Worm (Caenorhabditis elegans) whole organism, L3 larva: Measurements from ENCODE around the gene fut-6.

Experiments used
- R02D3.7 ChIP-seq: fragments of 150-350 bp; optimal IDR thresholded peaks from 2 replicates; lab custom pipeline; 2014; ENCODE audit warnings: missing biosample characterization, missing genetic modification characterization
- ZK546.5 ChIP-seq: sonication (generic microtip); optimal IDR thresholded peaks from 2 replicates; lab custom pipeline; 2017; ENCODE audit warnings: missing biosample characterization, missing genetic modification characterization
- aly-2 ChIP-seq: fragments of 150-350 bp; optimal IDR thresholded peaks from 2 replicates; lab custom pipeline; 2014; ENCODE audit warnings: missing biosample characterization, missing genetic modification characterization
- ama-1 ChIP-seq: fragments of 150-350 bp; optimal IDR thresholded peaks from 2 replicates; lab custom pipeline; 2018
- ceh-16 ChIP-seq: sonication (generic microtip); optimal IDR thresholded peaks from 2 replicates; lab custom pipeline; 2017; ENCODE audit warnings: missing biosample characterization, missing genetic modification characterization
- ceh-28 ChIP-seq: fragments of 150-350 bp; optimal IDR thresholded peaks from 2 replicates; lab custom pipeline; 2014; ENCODE audit warnings: missing biosample characterization, missing genetic modification reagents, missing genetic modification characterization
- ceh-82 ChIP-seq: fragments of 150-350 bp; optimal IDR thresholded peaks from 2 replicates; lab custom pipeline; 2014; ENCODE audit warnings: missing biosample characterization, missing genetic modification characterization
- egl-27 ChIP-seq: sonication (generic microtip); optimal IDR thresholded peaks from 4 replicates; lab custom pipeline; 2017; ENCODE audit warnings: missing biosample characterization, missing genetic modification reagents, missing genetic modification characterization
- egl-5 ChIP-seq: fragments of 150-350 bp; optimal IDR thresholded peaks from 2 replicates; lab custom pipeline; 2017; ENCODE audit warnings: missing biosample characterization, missing genetic modification reagents, missing genetic modification characterization, inconsistent platforms
- elt-2 ChIP-seq: sonication (generic microtip); optimal IDR thresholded peaks from 2 replicates; lab custom pipeline; 2016; ENCODE audit warnings: missing genetic modification reagents, mild to moderate bottlenecking, missing genetic modification characterization, missing compliant biosample characterization
- eor-1 ChIP-seq, 2 experiments: fragments of 150-350 bp; optimal IDR thresholded peaks; 2 replicates each; lab custom pipeline; 2014 to 2018; ENCODE audit warnings: missing biosample characterization in 2 of 2, missing genetic modification characterization in 2 of 2
- fkh-10 ChIP-seq: sonication (generic microtip); optimal IDR thresholded peaks from 2 replicates; lab custom pipeline; 2017; ENCODE audit warnings: missing biosample characterization, missing genetic modification reagents, missing genetic modification characterization
- fkh-2 ChIP-seq: fragments of 150-350 bp; optimal IDR thresholded peaks from 2 replicates; lab custom pipeline; 2014; ENCODE audit warnings: missing biosample characterization, missing genetic modification reagents, missing genetic modification characterization
- fos-1 ChIP-seq: fragments of 150-350 bp; optimal IDR thresholded peaks from 2 replicates; lab custom pipeline; 2014; ENCODE audit warnings: missing biosample characterization, missing genetic modification characterization
- hmg-11 ChIP-seq: sonication (generic microtip); optimal IDR thresholded peaks from 2 replicates; lab custom pipeline; 2016; ENCODE audit warnings: missing genetic modification characterization, missing compliant biosample characterization
- jun-1 ChIP-seq: fragments of 150-350 bp; optimal IDR thresholded peaks from 2 replicates; lab custom pipeline; 2014; ENCODE audit warnings: missing biosample characterization, missing genetic modification reagents, missing genetic modification characterization
- lin-15B ChIP-seq: fragments of 150-350 bp; optimal IDR thresholded peaks from 2 replicates; lab custom pipeline; 2014; ENCODE audit warnings: missing biosample characterization, missing genetic modification characterization
- lin-39 ChIP-seq: fragments of 150-350 bp; optimal IDR thresholded peaks from 2 replicates; lab custom pipeline; 2018; ENCODE audit warnings: missing biosample characterization, missing genetic modification reagents, missing genetic modification characterization
- lsy-12 ChIP-seq: sonication (generic microtip); optimal IDR thresholded peaks from 2 replicates; lab custom pipeline; 2016; ENCODE audit warnings: mild to moderate bottlenecking, missing genetic modification characterization, missing compliant biosample characterization
- mdl-1 ChIP-seq: fragments of 150-350 bp; optimal IDR thresholded peaks from 2 replicates; lab custom pipeline; 2014; ENCODE audit warnings: missing biosample characterization, missing genetic modification characterization
- nfya-1 ChIP-seq: sonication (generic microtip); optimal IDR thresholded peaks from 2 replicates; lab custom pipeline; 2017; ENCODE audit warnings: missing genetic modification characterization, mild to moderate bottlenecking, missing compliant biosample characterization, antibody characterized with exemption, moderate library complexity; ENCODE audit not compliant: insufficient read depth
- nhr-12 ChIP-seq: fragments of 150-350 bp; optimal IDR thresholded peaks from 2 replicates; lab custom pipeline; 2014; ENCODE audit warnings: missing biosample characterization, missing genetic modification characterization
- nhr-23 ChIP-seq: fragments of 150-350 bp; optimal IDR thresholded peaks from 2 replicates; lab custom pipeline; 2014; ENCODE audit warnings: missing biosample characterization, missing genetic modification reagents, missing genetic modification characterization
- nhr-237 ChIP-seq: fragments of 150-350 bp; optimal IDR thresholded peaks from 2 replicates; lab custom pipeline; 2014; ENCODE audit warnings: missing biosample characterization, missing genetic modification characterization
- nhr-25 ChIP-seq: sonication (generic microtip); optimal IDR thresholded peaks from 2 replicates; lab custom pipeline; 2017; ENCODE audit warnings: missing biosample characterization, missing genetic modification characterization
- nhr-43 ChIP-seq: sonication (generic microtip); optimal IDR thresholded peaks from 2 replicates; lab custom pipeline; 2016; ENCODE audit warnings: mild to moderate bottlenecking, missing genetic modification characterization, missing compliant biosample characterization; ENCODE audit not compliant: poor library complexity, severe bottlenecking
- nhr-76 ChIP-seq: fragments of 150-350 bp; sonication (generic microtip); optimal IDR thresholded peaks from 5 replicates; lab custom pipeline; 2014; ENCODE audit warnings: missing biosample characterization, missing genetic modification characterization
- nhr-77 ChIP-seq: fragments of 150-350 bp; optimal IDR thresholded peaks from 2 replicates; lab custom pipeline; 2014; ENCODE audit warnings: missing biosample characterization, missing genetic modification characterization
- pha-4 ChIP-seq: fragments of 150-350 bp; optimal IDR thresholded peaks from 2 replicates; lab custom pipeline; 2014; ENCODE audit warnings: missing biosample characterization, missing genetic modification reagents, missing genetic modification characterization
- pqm-1 ChIP-seq: fragments of 150-350 bp; optimal IDR thresholded peaks from 2 replicates; lab custom pipeline; 2017; ENCODE audit warnings: missing biosample characterization, missing genetic modification characterization, inconsistent platforms
- skn-1 ChIP-seq: fragments of 150-350 bp; optimal IDR thresholded peaks from 2 replicates; lab custom pipeline; 2014; ENCODE audit warnings: missing biosample characterization, missing genetic modification characterization
- snpc-4 ChIP-seq: fragments of 150-350 bp; optimal IDR thresholded peaks from 2 replicates; lab custom pipeline; 2014; ENCODE audit warnings: missing biosample characterization, missing genetic modification characterization
- unc-62 ChIP-seq: fragments of 150-350 bp; sonication (generic microtip); optimal IDR thresholded peaks from 4 replicates; lab custom pipeline; 2014; ENCODE audit warnings: missing biosample characterization, missing genetic modification reagents, missing genetic modification characterization
- zag-1 ChIP-seq: fragments of 150-350 bp; optimal IDR thresholded peaks from 2 replicates; lab custom pipeline; 2014; ENCODE audit warnings: missing biosample characterization, missing genetic modification characterization
- ztf-11 ChIP-seq: fragments of 150-350 bp; optimal IDR thresholded peaks from 2 replicates; lab custom pipeline; 2014; ENCODE audit warnings: missing biosample characterization, missing genetic modification characterization
- ztf-4 ChIP-seq: fragments of 150-350 bp; optimal IDR thresholded peaks from 2 replicates; lab custom pipeline; 2014; ENCODE audit warnings: missing biosample characterization, missing genetic modification characterization

The fut-6 gene

ce11 chrII:4673670-4674069 lies 17.9 kb upstream of the fut-6 start:
- no peak for TF ChIP-seq aly-2 (tag; lab: Kevin White, UChicago)
- TF ChIP-seq ama-1 (lab: Kevin White, UChicago), result peak; percentile 56

DNA sequence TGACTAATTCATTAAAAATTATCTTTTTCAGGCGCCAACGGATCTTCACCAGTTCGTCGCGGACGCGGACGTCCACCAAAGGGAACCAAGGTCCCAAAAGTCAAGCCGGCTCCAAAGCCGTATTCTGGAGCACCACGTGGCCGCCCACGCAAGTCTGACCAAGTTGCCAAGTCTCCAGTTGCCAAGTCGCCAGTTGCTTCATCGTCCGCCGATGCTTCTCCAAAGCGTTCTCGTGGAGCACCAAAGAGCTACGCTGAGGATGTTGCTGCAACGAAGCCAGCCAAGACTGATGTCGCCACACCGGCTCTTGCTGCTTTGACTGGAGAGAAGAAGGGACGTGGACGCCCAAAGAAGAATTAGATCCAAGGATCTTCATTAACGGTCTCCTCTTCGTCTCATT lies 17.5 kb upstream of the fut-6 start:
- TF ChIP-seq pqm-1 (no peak), egl-27 (tag; lab: Kevin White, UChicago) (no peak)
- TF ChIP-seq, all 47 proteins: peak for 0

DNA sequence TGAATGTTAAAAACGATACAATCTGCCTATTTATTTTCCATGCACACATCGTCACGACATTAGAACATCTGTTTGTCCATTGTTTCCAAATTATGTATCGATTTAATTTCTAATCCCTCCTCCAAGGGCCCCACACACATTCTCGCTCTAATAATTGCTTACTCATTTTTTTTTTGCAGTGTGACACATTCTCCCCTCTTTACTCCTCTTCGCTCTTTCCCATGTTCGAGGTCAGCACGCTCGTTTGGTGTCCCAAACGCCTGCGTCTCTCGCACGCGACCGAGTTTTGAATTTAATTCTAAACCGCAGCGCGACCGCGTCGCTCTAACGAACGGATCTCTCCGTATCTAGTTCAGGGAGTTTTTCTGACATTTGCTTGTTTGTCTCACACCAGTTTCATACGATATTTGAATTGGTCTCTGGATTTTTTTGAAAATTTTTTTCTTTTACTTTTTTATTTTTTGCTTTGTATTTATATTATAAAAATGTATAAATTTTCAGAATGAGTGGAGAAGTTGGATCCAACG lies 16.9 kb upstream of the fut-6 start, which contains the start of the genes clec-140 and hmg-11:
Gene clec-140 (plus strand): TSS at position 477 of the 527 bp plus-strand sequence.
Gene hmg-11 (plus strand): TSS at position 502 of the 527 bp plus-strand sequence.
- TF ChIP-seq ztf-11 (no peak), elt-2 (tag; lab: Kevin White, UChicago) (peak; percentile 46), nhr-237 (tag; lab: Kevin White, UChicago) (no peak), ztf-4 (no peak), nhr-23 (tag; lab: Kevin White, UChicago) (peak; percentile 41), R02D3.7 (tag; lab: Kevin White, UChicago) (no peak), lin-15B (peak; percentile 71), nhr-77 (tag; lab: Kevin White, UChicago) (no peak), fos-1 (tag; lab: Kevin White, UChicago) (peak; percentile 9), mdl-1 (tag; lab: Kevin White, UChicago) (no peak), unc-62 (GFP tag; lab: Kevin White, UChicago) (no peak), ceh-16 (tag; lab: Kevin White, UChicago) (no peak), ama-1 (lab: Kevin White, UChicago) (no peak), egl-5 (tag; lab: Kevin White, UChicago) (peak; percentile 24), hmg-11 (no peak), fkh-2 (no peak), nhr-76 (no peak), lin-39 (tag; lab: Kevin White, UChicago) (peak; percentile 90), ZK546.5 (no peak), nhr-12 (tag; lab: Kevin White, UChicago) (no peak), nhr-43 (tag; lab: Kevin White, UChicago) (no peak), snpc-4 (tag; lab: Kevin White, UChicago) (peak; percentile 43), ceh-82 (tag; lab: Kevin White, UChicago) (no peak), pha-4 (no peak), lsy-12 (peak; percentile 8), nhr-25 (tag; lab: Kevin White, UChicago) (peak; percentile 51), aly-2 (tag; lab: Kevin White, UChicago) (no peak), egl-27 (tag; lab: Kevin White, UChicago) (no peak), nfya-1 (peak; percentile 72), zag-1 (no peak), jun-1 (tag; lab: Kevin White, UChicago) (peak; percentile 45), skn-1 (tag; lab: Kevin White, UChicago) (no peak), fkh-10 (GFP tag; lab: Kevin White, UChicago) (no peak), pqm-1 (peak; percentile 33)

DNA sequence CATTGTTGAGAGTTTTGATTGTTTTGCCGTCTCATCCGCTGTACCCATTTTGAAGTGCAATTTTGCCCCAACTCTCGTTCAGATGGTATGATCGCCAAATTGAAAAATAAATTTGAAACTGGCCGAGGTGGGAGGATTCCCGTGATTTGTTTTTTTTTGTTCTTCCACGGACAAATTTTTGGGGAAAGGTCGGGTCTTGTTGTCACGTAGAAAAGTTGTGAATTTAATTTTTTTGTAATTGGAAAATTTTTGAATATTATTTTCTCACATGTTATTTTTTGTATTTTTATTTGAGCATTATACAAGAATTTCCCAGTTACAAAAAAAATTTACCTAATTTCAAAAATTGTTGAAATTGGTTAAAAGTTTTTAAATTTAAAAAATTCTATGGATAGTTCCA lies 16.0 kb upstream of the fut-6 start, which contains the start of gene T05A7.6:
Gene T05A7.6 (minus strand): TSS at position 101 of the 400 bp plus-strand sequence.
- TF ChIP-seq eor-1 (tag; optimal IDR thresholded peaks at IDR 0.05; lab: Kevin White, UChicago) (no peak), ceh-28 (tag; lab: Kevin White, UChicago) (no peak)
- TF ChIP-seq, all 47 proteins: peak for 0

- no peak for TF ChIP-seq jun-1 (tag; lab: Kevin White, UChicago)
These were observed 11.8 kb upstream of the fut-6 start, which contains the start of gene fut-5 for ce11 chrII:4667572-4667971. fut-5 (minus strand) TSS chrII:4667672.
